Fruit fly (Drosophila melanogaster) whole organism, prepupa: Measurements from ENCODE around the gene CG8300.

Experiments
- CG10631 ChIP-seq: fragments of 200-800 bp; sonication (Bioruptor generic); optimal IDR thresholded peaks from 2 replicates; lab custom pipeline; 2016; ENCODE audit warnings: missing biosample characterization, missing genetic modification characterization
- CG10669 ChIP-seq: fragments of 200-800 bp; sonication (Bioruptor generic); optimal IDR thresholded peaks from 3 replicates; lab custom pipeline; 2018; ENCODE audit warnings: missing biosample characterization, mild to moderate bottlenecking, missing genetic modification characterization, moderate library complexity
- CG11294 ChIP-seq: fragments of 200-800 bp; sonication (Bioruptor generic); IDR thresholded peaks from 2 replicates; pipeline ENCODE4 v1.3.6; 2022; ENCODE audit warnings: missing biosample characterization, missing genetic modification characterization
- CG11762 ChIP-seq: fragments of 200-800 bp; sonication (Bioruptor generic); optimal IDR thresholded peaks from 3 replicates; lab custom pipeline; 2016; ENCODE audit warnings: missing biosample characterization, missing genetic modification characterization; ENCODE audit not compliant: insufficient read depth
- CG15336 ChIP-seq: fragments of 200-800 bp; sonication (Bioruptor generic); IDR thresholded peaks from 2 replicates; pipeline ENCODE4 v1.3.6; 2022; ENCODE audit warnings: missing biosample characterization, missing genetic modification characterization
- CG1621 ChIP-seq: fragments of 200-800 bp; sonication (Bioruptor generic); optimal IDR thresholded peaks from 3 replicates; lab custom pipeline; 2018; ENCODE audit warnings: missing biosample characterization, mild to moderate bottlenecking, missing genetic modification characterization
- CG16779 ChIP-seq: fragments of 200-800 bp; sonication (Bioruptor generic); optimal IDR thresholded peaks from 3 replicates; lab custom pipeline; 2017; ENCODE audit warnings: missing biosample characterization, mild to moderate bottlenecking, missing genetic modification characterization
- CG3032 ChIP-seq: fragments of 200-800 bp; optimal IDR thresholded peaks from 2 replicates; lab custom pipeline; 2019; ENCODE audit warnings: missing biosample characterization, mild to moderate bottlenecking, missing genetic modification characterization, moderate library complexity
- CG31627 ChIP-seq: fragments of 200-800 bp; sonication (Bioruptor generic); optimal IDR thresholded peaks from 3 replicates; lab custom pipeline; 2016; ENCODE audit warnings: missing biosample characterization, missing genetic modification characterization
- CG32006 ChIP-seq: fragments of 200-800 bp; sonication (Bioruptor generic); optimal IDR thresholded peaks from 3 replicates; lab custom pipeline; 2017; ENCODE audit warnings: missing biosample characterization, mild to moderate bottlenecking, missing genetic modification characterization
- CG3919 ChIP-seq: fragments of 200-800 bp; sonication (Bioruptor generic); optimal IDR thresholded peaks from 3 replicates; lab custom pipeline; 2016; ENCODE audit warnings: missing biosample characterization, missing genetic modification characterization
- CG6163 ChIP-seq: fragments of 200-800 bp; sonication (Bioruptor generic); IDR thresholded peaks from 3 replicates; pipeline ENCODE4 v1.3.6; 2022; ENCODE audit warnings: missing biosample characterization, missing genetic modification characterization
- CG6276 ChIP-seq: fragments of 200-800 bp; sonication (Bioruptor generic); optimal IDR thresholded peaks from 2 replicates; lab custom pipeline; 2017; ENCODE audit warnings: missing biosample characterization, mild to moderate bottlenecking, missing genetic modification characterization
- CG6792 ChIP-seq: fragments of 200-800 bp; sonication (Bioruptor generic); optimal IDR thresholded peaks from 3 replicates; lab custom pipeline; 2016; ENCODE audit warnings: missing biosample characterization, missing genetic modification characterization
- CG6808 ChIP-seq: fragments of 200-800 bp; sonication (Bioruptor generic); optimal IDR thresholded peaks from 3 replicates; lab custom pipeline; 2017; ENCODE audit warnings: missing biosample characterization, missing genetic modification characterization, mild to moderate bottlenecking, moderate library complexity, missing genetic modification reagents
- CG6854 ChIP-seq: fragments of 200-800 bp; sonication (Bioruptor generic); optimal IDR thresholded peaks from 2 replicates; lab custom pipeline; 2017; ENCODE audit warnings: missing biosample characterization, mild to moderate bottlenecking, missing genetic modification characterization
- CG7368 ChIP-seq: fragments of 200-800 bp; sonication (Bioruptor generic); optimal IDR thresholded peaks from 3 replicates; lab custom pipeline; 2016; ENCODE audit warnings: missing biosample characterization, missing genetic modification characterization
- CG8119 ChIP-seq: fragments of 200-800 bp; sonication (Bioruptor generic); IDR thresholded peaks from 3 replicates; pipeline ENCODE4 v1.3.6; 2022; ENCODE audit warnings: missing biosample characterization, missing genetic modification characterization
- CG8319 ChIP-seq: fragments of 200-800 bp; sonication (Bioruptor generic); optimal IDR thresholded peaks from 3 replicates; lab custom pipeline; 2016; ENCODE audit warnings: missing biosample characterization, missing genetic modification characterization
- CG8632 ChIP-seq: fragments of 200-800 bp; sonication (Bioruptor generic); optimal IDR thresholded peaks from 3 replicates; lab custom pipeline; 2016; ENCODE audit warnings: missing biosample characterization, missing genetic modification characterization
- CG9139 ChIP-seq: fragments of 200-800 bp; sonication (Bioruptor generic); optimal IDR thresholded peaks from 3 replicates; lab custom pipeline; 2017; ENCODE audit warnings: missing biosample characterization, mild to moderate bottlenecking, missing genetic modification characterization
- Eip75B ChIP-seq: fragments of 200-800 bp; sonication (Bioruptor generic); optimal IDR thresholded peaks from 3 replicates; lab custom pipeline; 2016; ENCODE audit warnings: missing biosample characterization, missing genetic modification characterization
- Eip78C ChIP-seq: fragments of 200-800 bp; sonication (Bioruptor generic); peaks from one replicate; lab custom pipeline; 2016; ENCODE audit warnings: missing biosample characterization, missing genetic modification characterization
- Ets21C ChIP-seq: fragments of 200-800 bp; sonication (Bioruptor generic); optimal IDR thresholded peaks from 3 replicates; lab custom pipeline; 2016; ENCODE audit warnings: missing biosample characterization, missing genetic modification characterization
- Ets96B ChIP-seq: fragments of 200-800 bp; optimal IDR thresholded peaks from 2 replicates; lab custom pipeline; 2019; ENCODE audit warnings: missing biosample characterization, mild to moderate bottlenecking, missing genetic modification characterization, moderate library complexity
- Gug ChIP-seq: fragments of 200-800 bp; sonication (Bioruptor generic); IDR thresholded peaks from 2 replicates; pipeline ENCODE4 v1.3.6; 2022; ENCODE audit warnings: missing biosample characterization, missing genetic modification characterization
- Hr38 ChIP-seq: sonication (Bioruptor generic); optimal IDR thresholded peaks from 2 replicates; lab custom pipeline; 2016; ENCODE audit warnings: missing biosample characterization, missing genetic modification characterization
- Hr39 ChIP-seq: fragments of 200-800 bp; sonication (Bioruptor generic); optimal IDR thresholded peaks from 2 replicates; lab custom pipeline; 2016; ENCODE audit warnings: missing biosample characterization, missing genetic modification characterization
- Lpt ChIP-seq: fragments of 200-800 bp; sonication (Bioruptor generic); optimal IDR thresholded peaks from 3 replicates; lab custom pipeline; 2016; ENCODE audit warnings: missing biosample characterization, missing genetic modification characterization
- OdsH ChIP-seq: fragments of 200-800 bp; sonication (Bioruptor generic); optimal IDR thresholded peaks from 3 replicates; lab custom pipeline; 2016; ENCODE audit warnings: missing biosample characterization, missing genetic modification characterization
- Sox102F ChIP-seq: fragments of 200-800 bp; sonication (Bioruptor generic); optimal IDR thresholded peaks from 2 replicates; lab custom pipeline; 2016; ENCODE audit warnings: missing biosample characterization, mild to moderate bottlenecking, missing genetic modification characterization
- Sox14 ChIP-seq: fragments of 200-800 bp; sonication (Bioruptor generic); optimal IDR thresholded peaks from 3 replicates; lab custom pipeline; 2016; ENCODE audit warnings: missing biosample characterization, missing genetic modification characterization
- Sox15 ChIP-seq: fragments of 200-800 bp; sonication (Bioruptor generic); optimal IDR thresholded peaks from 3 replicates; lab custom pipeline; 2016; ENCODE audit warnings: missing biosample characterization, missing genetic modification characterization
- acj6 ChIP-seq: fragments of 200-800 bp; sonication (Bioruptor generic); optimal IDR thresholded peaks from 3 replicates; lab custom pipeline; 2016; ENCODE audit warnings: missing biosample characterization, missing genetic modification characterization
- cyc ChIP-seq: fragments of 200-800 bp; sonication (Bioruptor generic); optimal IDR thresholded peaks from 3 replicates; lab custom pipeline; 2016; ENCODE audit warnings: missing biosample characterization, missing genetic modification characterization
- dac ChIP-seq: fragments of 200-800 bp; sonication (Bioruptor generic); optimal IDR thresholded peaks from 2 replicates; lab custom pipeline; 2017; ENCODE audit warnings: missing biosample characterization, mild to moderate bottlenecking, missing genetic modification characterization
- eg ChIP-seq: fragments of 200-800 bp; sonication (Bioruptor generic); IDR thresholded peaks from 3 replicates; pipeline ENCODE4 v1.3.6; 2022; ENCODE audit warnings: missing biosample characterization, missing genetic modification characterization
- esn ChIP-seq: fragments of 200-800 bp; sonication (Bioruptor generic); optimal IDR thresholded peaks from 2 replicates; lab custom pipeline; 2016; ENCODE audit warnings: missing biosample characterization, mild to moderate bottlenecking, missing genetic modification characterization, moderate library complexity
- fd59A ChIP-seq: fragments of 200-800 bp; sonication (Bioruptor generic); optimal IDR thresholded peaks from 2 replicates; lab custom pipeline; 2017; ENCODE audit warnings: missing biosample characterization, mild to moderate bottlenecking, missing genetic modification characterization, missing genetic modification reagents
- fd85E ChIP-seq: fragments of 200-800 bp; sonication (Bioruptor generic); optimal IDR thresholded peaks from 3 replicates; lab custom pipeline; 2016; ENCODE audit warnings: missing biosample characterization, missing genetic modification characterization
- lz ChIP-seq: fragments of 200-800 bp; sonication (Bioruptor generic); optimal IDR thresholded peaks from 3 replicates; lab custom pipeline; 2016; ENCODE audit warnings: missing biosample characterization, missing genetic modification characterization
- net ChIP-seq: fragments of 200-800 bp; sonication (Bioruptor generic); optimal IDR thresholded peaks from 3 replicates; lab custom pipeline; 2016; ENCODE audit warnings: missing biosample characterization, missing genetic modification characterization
- pdm3 ChIP-seq: fragments of 200-800 bp; sonication (Bioruptor generic); optimal IDR thresholded peaks from 3 replicates; lab custom pipeline; 2016; ENCODE audit warnings: missing biosample characterization, missing genetic modification characterization
- salr ChIP-seq, 2 experiments: fragments of 200-800 bp; sonication (Bioruptor generic); optimal IDR thresholded peaks; 3 replicates each; lab custom pipeline; 2016 to 2018; ENCODE audit warnings: missing biosample characterization in 2 of 2, missing genetic modification characterization in 2 of 2, mild to moderate bottlenecking in 1 of 2
- ss ChIP-seq, 2 experiments: fragments of 200-800 bp; sonication (Bioruptor generic); optimal IDR thresholded peaks; 2 replicates in 1 of 2; 3 replicates in 1 of 2; lab custom pipeline; 2017 to 2018; ENCODE audit warnings: mild to moderate bottlenecking in 2 of 2, missing biosample characterization in 2 of 2, missing genetic modification characterization in 2 of 2, moderate library complexity in 1 of 2

The CG8300 gene

dm6 chrX:7096495-7096995 is 8.1 kb upstream of the CG8300 start (continued):
- peak; percentile 31 to 69 for TF ChIP-seq salr (GFP tag; optimal IDR thresholded peaks at IDR 0.05; lab: Kevin White, UChicago)
- TF ChIP-seq CG31627 (GFP tag; lab: Kevin White, UChicago) = peak; percentile 83
- peak; percentile 69 for TF ChIP-seq CG1621
- peak; percentile 87 for TF ChIP-seq Eip78C
- peak; percentile 43 for TF ChIP-seq CG6854 (GFP tag; lab: Kevin White, UChicago)
- TF ChIP-seq esn (GFP tag; lab: Kevin White, UChicago) = peak; percentile 86
- peak; percentile 51 for TF ChIP-seq CG3919 (GFP tag; lab: Kevin White, UChicago)
- TF ChIP-seq CG9139 (GFP tag; lab: Kevin White, UChicago) = peak; percentile 46
- peak; percentile 53 for TF ChIP-seq Sox15 (GFP tag; lab: Kevin White, UChicago)
- peak; percentile 58 for TF ChIP-seq CG8119 (GFP tag; lab: Robert Waterston, UW)
- TF ChIP-seq ss (GFP tag; optimal IDR thresholded peaks at IDR 0.05; lab: Kevin White, UChicago) = peak; percentile 37 to 63
- TF ChIP-seq CG8632 = peak; percentile 77
- peak; percentile 84 for TF ChIP-seq lz (GFP tag; lab: Kevin White, UChicago)
- peak; percentile 78 for TF ChIP-seq Eip75B (GFP tag; lab: Kevin White, UChicago)
- peak; percentile 74 for TF ChIP-seq pdm3 (GFP tag; lab: Kevin White, UChicago)
- peak; percentile 46; the same call in 1 of the 2 replicates for TF ChIP-seq Gug (GFP tag; lab: Robert Waterston, UW)
- peak; percentile 42 for TF ChIP-seq CG11762 (GFP tag; lab: Kevin White, UChicago)
- TF ChIP-seq CG7368 (GFP tag; lab: Kevin White, UChicago) = peak; percentile 61
- peak; percentile 76 for TF ChIP-seq fd59A (GFP tag; lab: Kevin White, UChicago)
- TF ChIP-seq, all 60 proteins: peak for 53

- TF ChIP-seq CG10631 (GFP tag; lab: Kevin White, UChicago) (no peak), esn (GFP tag; lab: Kevin White, UChicago) (no peak), acj6 (GFP tag; lab: Kevin White, UChicago) (no peak), CG10669 (GFP tag; lab: Kevin White, UChicago) (peak; percentile 9), CG6808 (GFP tag; lab: Kevin White, UChicago) (peak; percentile 66), net (GFP tag; lab: Kevin White, UChicago) (peak; percentile 60), CG11762 (GFP tag; lab: Kevin White, UChicago) (no peak), Hr39 (GFP tag; lab: Kevin White, UChicago) (no peak), CG3919 (GFP tag; lab: Kevin White, UChicago) (peak; percentile 3), Sox14 (GFP tag; lab: Kevin White, UChicago) (no peak), eg (GFP tag; lab: Robert Waterston, UW) (peak; percentile 67; the same call in 2 of the 3 replicates), Ets21C (GFP tag; lab: Kevin White, UChicago) (no peak), Sox102F (GFP tag; lab: Kevin White, UChicago) (no peak), Lpt (peak; percentile 52), Eip75B (GFP tag; lab: Kevin White, UChicago) (no peak), dac (peak; percentile 38), CG6854 (GFP tag; lab: Kevin White, UChicago) (no peak), Hr38 (GFP tag; lab: Kevin White, UChicago) (no peak), Ets96B (tag; lab: Kevin White, UChicago) (peak; percentile 45), CG8319 (no peak), CG3032 (peak; percentile 14), fd85E (GFP tag; lab: Kevin White, UChicago) (no peak), CG6276 (GFP tag; lab: Kevin White, UChicago) (peak; percentile 82), CG6163 (peak; percentile 12; the same call in 2 of the 3 replicates), CG1621 (no peak), OdsH (GFP tag; lab: Kevin White, UChicago) (peak; percentile 24), Sox15 (GFP tag; lab: Kevin White, UChicago) (no peak), CG7368 (GFP tag; lab: Kevin White, UChicago) (no peak), salr (GFP tag; optimal IDR thresholded peaks at IDR 0.05; lab: Kevin White, UChicago) (peak in 1 of 2 experiments; percentile 57), pdm3 (GFP tag; lab: Kevin White, UChicago) (no peak), Eip78C (peak; percentile 64), cyc (GFP tag; lab: Kevin White, UChicago) (no peak), CG32006 (GFP tag; lab: Kevin White, UChicago) (peak; percentile 44), CG11294 (GFP tag; lab: Robert Waterston, UW) (no peak), fd59A (GFP tag; lab: Kevin White, UChicago) (no peak), CG6792 (GFP tag; lab: Kevin White, UChicago) (no peak), CG8632 (peak; percentile 13), CG15336 (GFP tag; lab: Robert Waterston, UW) (0 out of 2 replicates have a peak, but pooled peaks have one; percentile 43), CG8119 (GFP tag; lab: Robert Waterston, UW) (peak; percentile 46; the same call in 1 of the 3 replicates), CG16779 (tag; lab: Kevin White, UChicago) (no peak)
Observed at dm6 chrX:7097071-7097858, 7.4 kb upstream of the CG8300 start.
